Fruit fly (Drosophila melanogaster): ENCODE data around the gene CG15760.

dm6 chrX:13637588-13637987 is 31.9 kb upstream of the CG15760 start:
- TF ChIP-seq Mio (GFP tag; optimal IDR thresholded peaks at IDR 0.05) (no peak), dl (GFP tag; optimal IDR thresholded peaks at IDR 0.05; ENCODE audit: insufficient read depth in 1 of 2, partially characterized antibody in 2 of 2) (no peak), Hr78 (GFP tag; optimal IDR thresholded peaks at IDR 0.05) (no peak), lola (GFP tag; optimal IDR thresholded peaks at IDR 0.05) (no peak), Abd-B (GFP tag; optimal IDR thresholded peaks at IDR 0.05) (no peak), Hnf4 (GFP tag; optimal IDR thresholded peaks at IDR 0.05) (no peak), usp (GFP tag; optimal IDR thresholded peaks at IDR 0.05) (no peak), brk (GFP tag; optimal IDR thresholded peaks at IDR 0.05) (no peak), jim (GFP tag; optimal IDR thresholded peaks at IDR 0.05) (no peak)
